Fruit fly (Drosophila melanogaster): Measurements from ENCODE around the gene Cpr72Eb.

DNA sequence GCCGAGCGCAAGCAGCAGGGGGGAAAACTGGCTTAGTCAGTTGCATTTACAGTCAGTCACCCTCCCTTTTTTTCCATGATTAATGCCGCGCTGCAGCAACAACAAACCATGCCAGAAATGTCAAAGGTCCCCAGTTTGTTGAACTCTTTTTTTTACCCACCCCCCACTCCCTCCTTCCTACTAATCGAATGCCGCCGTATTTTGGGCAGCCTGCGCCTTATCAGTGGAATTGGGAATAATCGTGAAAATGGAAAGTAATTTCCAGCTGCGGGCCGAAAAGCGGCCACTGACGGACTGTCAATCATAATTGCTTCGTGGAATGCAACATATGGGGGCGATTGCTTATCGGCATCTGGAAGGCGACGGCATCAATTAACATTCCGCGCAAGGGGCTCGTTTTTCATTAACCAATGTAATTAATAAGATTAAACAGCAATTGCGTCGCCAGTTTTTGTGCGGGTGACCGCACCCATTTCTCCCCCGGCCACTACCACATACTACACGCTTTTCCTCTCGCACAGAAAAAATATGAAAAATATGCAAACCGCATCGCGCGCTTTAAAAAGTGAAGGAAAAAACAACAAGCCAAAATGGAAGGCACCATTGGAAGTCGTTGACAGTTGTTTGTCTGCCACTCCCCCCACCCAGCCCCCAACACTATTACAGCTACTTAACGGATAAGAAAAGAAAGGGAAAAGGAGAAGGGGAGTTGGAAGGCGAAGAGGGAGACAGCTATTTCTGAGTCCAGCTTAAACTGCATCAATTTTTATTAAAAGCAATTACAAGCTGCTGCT, 44.9 kb downstream of the Cpr72Eb start:
- TF ChIP-seq psq (optimal IDR thresholded peaks at IDR 0.05) (no peak), ttk (optimal IDR thresholded peaks at IDR 0.05) (no peak), Myc (optimal IDR thresholded peaks at IDR 0.05) (no peak), h (optimal IDR thresholded peaks at IDR 0.05) (no peak)

Measured in Kc167 (cell line).